Worm (Caenorhabditis elegans): ENCODE results near the gene ZK930.7.

ZK930.7 gene

DNA sequence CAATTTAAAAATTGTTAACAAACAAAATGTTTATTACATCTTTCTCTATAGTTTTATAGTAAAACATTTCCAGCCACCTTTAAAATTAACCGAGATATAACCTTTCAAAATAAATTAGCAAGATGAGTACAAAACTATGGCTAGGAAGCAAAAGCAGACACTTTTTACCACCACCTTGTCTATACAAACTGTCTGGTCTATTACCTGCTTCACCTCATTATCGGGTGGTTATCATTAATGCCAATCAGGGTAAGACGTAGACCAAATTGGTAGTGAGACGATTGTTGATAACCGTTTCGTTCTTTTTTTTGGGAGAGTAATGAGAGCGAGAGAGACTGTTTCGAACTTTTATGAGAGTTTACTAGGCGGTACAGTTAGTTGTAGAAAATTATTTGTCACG lies 22.0 kb downstream of the ZK930.7 start:
- TF ChIP-seq lir-3 (tag; optimal IDR thresholded peaks at IDR 0.05) = no peak
- TF ChIP-seq hlh-11 (tag; optimal IDR thresholded peaks at IDR 0.05) = peak; percentile 20
- TF ChIP-seq rbr-2 (tag; optimal IDR thresholded peaks at IDR 0.05) = no peak
- no peak for TF ChIP-seq unc-62 (GFP tag; optimal IDR thresholded peaks at IDR 0.05 in 1 of 2)
- TF ChIP-seq unc-62 (tag; optimal IDR thresholded peaks at IDR 0.05) = no peak
- no peak for TF ChIP-seq ceh-62 (tag; optimal IDR thresholded peaks at IDR 0.05)
- no peak for TF ChIP-seq set-16 (GFP tag; IDR thresholded peaks at IDR 0.05)
- no peak for TF ChIP-seq lin-15B (tag; optimal IDR thresholded peaks at IDR 0.05)
- TF ChIP-seq nhr-102 (tag; optimal IDR thresholded peaks at IDR 0.05) = no peak
- peak; percentile 71 for TF ChIP-seq pqm-1 (tag; optimal IDR thresholded peaks at IDR 0.05)
- no peak for TF ChIP-seq ceh-20 (GFP tag; IDR thresholded peaks at IDR 0.05)
- no peak for TF ChIP-seq zip-2 (tag; optimal IDR thresholded peaks at IDR 0.05)
- 0 out of 2 replicates have a peak, but pooled peaks have one; percentile 39 for TF ChIP-seq tra-1 (GFP tag; IDR thresholded peaks at IDR 0.05)
- TF ChIP-seq egl-27 (tag; optimal IDR thresholded peaks at IDR 0.05) = no peak
- no peak for TF ChIP-seq ztf-11 (tag; optimal IDR thresholded peaks at IDR 0.05)
- no peak for TF ChIP-seq nhr-11 (tag; optimal IDR thresholded peaks at IDR 0.05)
- TF ChIP-seq nhr-28 (tag; optimal IDR thresholded peaks at IDR 0.05) = peak; percentile 6
- TF ChIP-seq dmd-6 (GFP tag; IDR thresholded peaks at IDR 0.05) = peak; percentile 18; the same call in 1 of the 2 replicates
- no peak for TF ChIP-seq dpl-1 (GFP tag; optimal IDR thresholded peaks at IDR 0.05)
- TF ChIP-seq madf-5 (GFP tag; IDR thresholded peaks at IDR 0.05) = no peak

DNA sequence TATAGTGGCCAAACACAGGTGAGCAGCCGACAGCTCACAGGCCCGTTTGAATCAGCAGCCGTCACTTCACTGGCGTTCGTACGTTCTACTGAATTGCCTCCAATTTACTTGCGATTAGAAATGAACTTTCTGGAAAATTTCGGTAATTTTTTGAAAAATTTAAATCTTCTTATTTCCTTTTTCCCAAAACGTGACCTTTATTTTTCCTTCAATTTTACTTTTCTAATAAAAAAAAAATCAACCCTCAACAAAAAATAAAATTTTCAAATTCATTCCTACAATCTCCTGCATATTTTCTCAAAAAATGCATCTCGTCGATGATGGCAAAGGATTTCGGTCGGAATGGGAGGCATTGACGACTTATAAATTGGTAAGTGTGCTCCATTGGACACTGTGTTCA lies 34.1 kb downstream of the ZK930.7 start, which contains the start of gene W03C9.8:
Gene W03C9.8, plus strand, starts transcription at position 301 of the 400 bp plus-strand sequence.
- TF ChIP-seq lin-1 (GFP tag; IDR thresholded peaks at IDR 0.05) (no peak), mxl-2 (GFP tag; conservative IDR thresholded peaks at IDR 0.05) (no peak), sdz-12 (GFP tag; optimal IDR thresholded peaks at IDR 0.05) (no peak), ZK546.5 (tag; optimal IDR thresholded peaks at IDR 0.05) (no peak), zfp-3 (GFP tag; conservative IDR thresholded peaks at IDR 0.05) (no peak), skn-1 (tag; optimal IDR thresholded peaks at IDR 0.05) (no peak), unc-39 (tag; optimal IDR thresholded peaks at IDR 0.05) (no peak), zfp-2 (tag; optimal IDR thresholded peaks at IDR 0.05) (no peak), nhr-237 (tag; optimal IDR thresholded peaks at IDR 0.05) (no peak), nhr-76 (tag; optimal IDR thresholded peaks at IDR 0.05) (no peak), F37D6.2 (tag; optimal IDR thresholded peaks at IDR 0.05) (no peak), lin-13 (GFP tag; optimal IDR thresholded peaks at IDR 0.05) (no peak), hlh-11 (tag; optimal IDR thresholded peaks at IDR 0.05) (no peak), R02D3.7 (tag; optimal IDR thresholded peaks at IDR 0.05) (no peak), T26A8.4 (GFP tag; IDR thresholded peaks at IDR 0.05) (no peak), cey-2 (tag; optimal IDR thresholded peaks at IDR 0.05; ENCODE audit: borderline replicate concordance, insufficient read depth) (no peak)

DNA sequence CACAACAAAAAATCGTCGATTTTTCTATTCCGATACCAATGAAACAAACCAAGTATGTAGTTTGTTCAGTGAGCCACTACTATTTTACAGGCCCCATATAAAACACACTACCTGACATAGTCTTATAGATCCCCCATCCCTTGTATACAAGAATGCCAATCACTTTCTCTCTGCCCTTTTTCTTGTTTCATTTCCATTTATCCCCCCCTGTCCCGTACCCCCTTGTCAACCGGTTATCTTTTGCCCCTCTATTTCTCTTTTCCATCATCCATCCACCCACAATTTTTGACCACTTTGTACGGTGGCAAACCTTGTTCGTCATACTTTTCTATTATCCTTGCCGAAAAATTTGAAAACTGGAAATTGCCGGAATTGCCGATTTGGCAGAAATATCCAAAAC lies 38.6 kb downstream of the ZK930.7 start:
- TF ChIP-seq ceh-20 (GFP tag; IDR thresholded peaks at IDR 0.05) = no peak
- no peak for TF ChIP-seq daf-8 (GFP tag; IDR thresholded peaks at IDR 0.05)
- no peak for TF ChIP-seq nhr-10 (tag; optimal IDR thresholded peaks at IDR 0.05)

DNA sequence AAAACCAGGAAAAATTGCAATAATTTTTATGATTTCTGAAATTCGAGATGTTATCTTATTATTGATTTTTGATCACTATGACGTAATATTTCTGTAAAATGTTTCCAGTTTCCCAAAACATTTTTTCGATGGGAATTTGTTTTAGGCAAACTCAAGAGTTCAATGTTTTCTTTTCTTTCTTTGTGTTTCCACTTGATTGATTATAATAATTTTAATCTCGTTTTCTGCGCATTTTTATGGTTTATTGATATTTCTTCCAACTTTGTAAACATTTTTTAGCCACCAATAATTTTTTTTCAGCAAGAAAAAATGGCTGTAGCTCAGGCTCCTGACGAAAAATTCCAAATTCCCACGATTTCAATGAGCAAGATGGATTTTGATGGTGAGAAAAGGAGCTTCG lies 39.8 kb downstream of the ZK930.7 start, which contains the start of gene W03C9.6:
Gene W03C9.6, plus strand, starts transcription at position 301 of the 400 bp plus-strand sequence.
- TF ChIP-seq T20F7.1 (GFP tag; optimal IDR thresholded peaks at IDR 0.05) = no peak
- no peak for TF ChIP-seq lin-15B (tag; optimal IDR thresholded peaks at IDR 0.05)
- TF ChIP-seq lir-3 (tag; optimal IDR thresholded peaks at IDR 0.05) = no peak
- TF ChIP-seq ceh-32 (tag; optimal IDR thresholded peaks at IDR 0.05; ENCODE audit: poor library complexity) = no peak
- TF ChIP-seq nhr-76 (tag; optimal IDR thresholded peaks at IDR 0.05) = no peak
- TF ChIP-seq hmg-1.1 (GFP tag; IDR thresholded peaks at IDR 0.05) = no peak
- no peak for TF ChIP-seq attf-4 (tag; optimal IDR thresholded peaks at IDR 0.05)
- TF ChIP-seq nhr-111 (GFP tag; optimal IDR thresholded peaks at IDR 0.05) = no peak
- TF ChIP-seq mxl-3 (GFP tag; optimal IDR thresholded peaks at IDR 0.05) = no peak

Data from whole organism, L4 larva.